Fruit fly (Drosophila melanogaster) whole organism, pupa: ENCODE results near the gene Yip1d1.

ENCODE experiments used
- CG10348 ChIP-seq: fragments of 200-800 bp; sonication (Bioruptor generic); IDR thresholded peaks from 2 replicates; pipeline ENCODE4 v1.3.6; 2022; ENCODE audit warnings: missing biosample characterization, missing genetic modification characterization
- CG12605 ChIP-seq: fragments of 200-800 bp; sonication (Bioruptor generic); IDR thresholded peaks from 2 replicates; pipeline ENCODE4 v1.3.6; 2022; ENCODE audit warnings: missing biosample characterization, missing genetic modification characterization
- CG13204 ChIP-seq: fragments of 200-800 bp; sonication (Bioruptor generic); optimal IDR thresholded peaks from 2 replicates; lab custom pipeline; 2018; ENCODE audit warnings: missing biosample characterization, mild to moderate bottlenecking, missing genetic modification characterization, moderate library complexity
- CG14655 ChIP-seq: fragments of 200-800 bp; sonication (Bioruptor generic); optimal IDR thresholded peaks from 3 replicates; lab custom pipeline; 2017; ENCODE audit warnings: mild to moderate bottlenecking, missing biosample characterization, missing genetic modification reagents, missing genetic modification characterization
- CG15710 ChIP-seq: fragments of 200-800 bp; sonication (Bioruptor generic); optimal IDR thresholded peaks from 2 replicates; lab custom pipeline; 2018; ENCODE audit warnings: missing biosample characterization, mild to moderate bottlenecking, missing genetic modification characterization, moderate library complexity
- CG17806 ChIP-seq: fragments of 200-800 bp; sonication (Bioruptor generic); optimal IDR thresholded peaks from 2 replicates; lab custom pipeline; 2018; ENCODE audit warnings: missing biosample characterization, mild to moderate bottlenecking, missing genetic modification characterization, moderate library complexity
- CG32121 ChIP-seq: fragments of 200-800 bp; sonication (Bioruptor generic); IDR thresholded peaks from 2 replicates; pipeline ENCODE4 v1.3.6; 2022; ENCODE audit warnings: missing biosample characterization, missing genetic modification characterization
- CG34367 ChIP-seq: fragments of 200-800 bp; sonication (Bioruptor generic); optimal IDR thresholded peaks from 2 replicates; lab custom pipeline; 2018; ENCODE audit warnings: missing biosample characterization, mild to moderate bottlenecking, missing genetic modification characterization
- CG4496 ChIP-seq: fragments of 200-800 bp; sonication (Bioruptor generic); IDR thresholded peaks from 3 replicates; pipeline ENCODE4 v1.3.6; 2022; ENCODE audit warnings: missing biosample characterization, missing genetic modification characterization
- CG8159 ChIP-seq: fragments of 200-800 bp; sonication (Bioruptor generic); optimal IDR thresholded peaks from 3 replicates; lab custom pipeline; 2018; ENCODE audit warnings: missing biosample characterization, mild to moderate bottlenecking, missing genetic modification characterization, moderate library complexity
- CG8301 ChIP-seq: fragments of 200-800 bp; sonication (Bioruptor generic); optimal IDR thresholded peaks from 2 replicates; lab custom pipeline; 2018; ENCODE audit warnings: missing biosample characterization, mild to moderate bottlenecking, missing genetic modification characterization
- CG9948 ChIP-seq: fragments of 200-800 bp; sonication (Bioruptor generic); optimal IDR thresholded peaks from 2 replicates; lab custom pipeline; 2018; ENCODE audit warnings: missing biosample characterization, mild to moderate bottlenecking, missing genetic modification characterization, moderate library complexity
- D1 ChIP-seq: fragments of 200-800 bp; sonication (Bioruptor generic); optimal IDR thresholded peaks from 2 replicates; lab custom pipeline; 2018; ENCODE audit warnings: missing biosample characterization, mild to moderate bottlenecking, missing genetic modification characterization, moderate library complexity
- EcR ChIP-seq: fragments of 200-800 bp; sonication (Bioruptor generic); optimal IDR thresholded peaks from 3 replicates; lab custom pipeline; 2019; ENCODE audit warnings: missing biosample characterization, missing genetic modification characterization, mild to moderate bottlenecking, moderate library complexity, missing genetic modification reagents
- Ets98B ChIP-seq: fragments of 200-800 bp; sonication (Bioruptor generic); IDR thresholded peaks from 2 replicates; pipeline ENCODE4 v1.3.6; 2022; ENCODE audit warnings: missing biosample characterization, missing genetic modification characterization
- Pif1A ChIP-seq: fragments of 200-800 bp; sonication (Bioruptor generic); optimal IDR thresholded peaks from 3 replicates; lab custom pipeline; 2016; ENCODE audit warnings: missing biosample characterization, missing genetic modification characterization
- Pif1B ChIP-seq: fragments of 200-800 bp; sonication (Bioruptor generic); optimal IDR thresholded peaks from 3 replicates; lab custom pipeline; 2016; ENCODE audit warnings: missing biosample characterization, missing genetic modification characterization
- Snoo ChIP-seq: fragments of 200-800 bp; sonication (Bioruptor generic); optimal IDR thresholded peaks from 3 replicates; lab custom pipeline; 2017; ENCODE audit warnings: missing biosample characterization, mild to moderate bottlenecking, missing genetic modification characterization, inconsistent platforms
- fd96Ca ChIP-seq: fragments of 200-800 bp; sonication (Bioruptor generic); IDR thresholded peaks from 3 replicates; pipeline ENCODE4 v1.3.6; 2022; ENCODE audit warnings: missing biosample characterization, missing genetic modification characterization
- gl ChIP-seq: fragments of 200-800 bp; sonication (Bioruptor generic); optimal IDR thresholded peaks from 2 replicates; lab custom pipeline; 2018; ENCODE audit warnings: missing biosample characterization, mild to moderate bottlenecking, missing genetic modification characterization
- rn ChIP-seq: fragments of 200-800 bp; sonication (Bioruptor generic); IDR thresholded peaks from 2 replicates; pipeline ENCODE4 v1.3.6; 2022; ENCODE audit warnings: missing biosample characterization, missing genetic modification characterization

Yip1d1 gene

DNA sequence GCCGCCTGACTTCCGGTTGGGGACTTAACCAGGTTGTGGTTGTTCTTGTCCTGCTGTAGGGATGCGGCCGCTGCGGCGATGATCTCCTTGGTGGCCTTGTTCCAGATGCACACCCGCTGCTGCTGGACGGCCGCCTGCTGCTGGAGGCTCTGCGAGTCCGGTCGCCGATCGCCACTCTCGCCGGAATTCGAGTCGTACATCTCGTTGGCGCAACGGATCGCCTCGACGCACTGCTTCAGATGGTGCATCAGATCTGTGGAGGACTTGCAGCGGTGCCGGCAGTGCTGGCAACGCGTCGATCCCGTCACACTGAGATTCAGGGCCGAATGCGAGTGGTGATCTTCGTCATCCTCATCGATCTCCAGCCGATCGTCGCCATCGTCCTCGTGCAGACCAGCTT is 28.5 kb upstream of the Yip1d1 start:
- TF ChIP-seq CG17806 (tag; lab: Kevin White, UChicago) = no peak

DNA sequence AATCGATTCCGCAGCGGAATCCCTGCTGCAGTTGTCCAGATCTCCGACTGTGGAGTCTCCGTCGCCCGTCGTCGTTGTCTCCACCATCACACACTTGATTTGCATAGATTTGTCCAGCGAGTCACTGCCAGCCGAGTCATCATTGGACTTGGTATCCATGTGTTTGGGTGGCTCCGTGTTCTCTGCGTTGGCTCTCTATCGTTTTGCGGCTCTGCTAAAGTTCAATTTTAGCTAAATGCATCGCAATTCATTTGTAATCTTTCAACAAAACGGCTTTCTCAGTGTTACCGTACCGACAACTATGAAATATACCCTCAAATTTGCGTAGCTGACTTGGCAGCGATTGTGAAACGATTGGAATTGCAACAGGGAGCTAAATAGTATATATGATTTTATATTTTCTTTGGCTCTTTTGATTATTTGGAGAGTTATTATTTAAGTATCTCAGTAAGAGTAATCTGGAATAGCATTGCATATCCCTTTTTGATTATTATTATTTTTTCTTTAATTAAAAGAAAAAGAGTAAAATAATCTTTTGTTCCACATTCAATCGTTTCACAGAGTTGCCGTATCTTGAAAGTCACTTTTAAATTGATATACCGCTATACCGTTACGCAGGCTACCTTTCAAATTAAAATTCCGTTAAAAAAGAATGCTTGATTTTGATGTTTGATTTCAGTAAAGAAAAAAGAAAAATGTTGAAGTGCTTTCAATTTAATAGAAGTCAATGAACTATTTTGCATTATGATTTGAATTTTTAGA is 20.8 kb upstream of the Yip1d1 start, which contains the start of gene CG9933:
Gene CG9933 (minus strand): TSS at position 293 of the 762 bp plus-strand sequence.
- TF ChIP-seq Pif1B (GFP tag; lab: Kevin White, UChicago) = no peak
- no peak for TF ChIP-seq EcR (GFP tag; lab: Kevin White, UChicago)
- no peak for TF ChIP-seq CG8159 (tag; lab: Kevin White, UChicago)
- no peak for TF ChIP-seq Snoo
- no peak for TF ChIP-seq rn (GFP tag; lab: Robert Waterston, UW)
- no peak for TF ChIP-seq CG14655 (GFP tag; lab: Kevin White, UChicago)
- no peak for TF ChIP-seq CG9948 (tag; lab: Kevin White, UChicago)
- TF ChIP-seq CG17806 (tag; lab: Kevin White, UChicago) = no peak
- no peak for TF ChIP-seq CG10348 (GFP tag; lab: Robert Waterston, UW)
- no peak for TF ChIP-seq CG4496 (GFP tag; lab: Robert Waterston, UW)
- TF ChIP-seq fd96Ca (GFP tag; lab: Robert Waterston, UW) = no peak
- no peak for TF ChIP-seq Ets98B (GFP tag; lab: Robert Waterston, UW)
- no peak for TF ChIP-seq CG32121 (GFP tag; lab: Robert Waterston, UW)
- no peak for TF ChIP-seq CG13204

DNA sequence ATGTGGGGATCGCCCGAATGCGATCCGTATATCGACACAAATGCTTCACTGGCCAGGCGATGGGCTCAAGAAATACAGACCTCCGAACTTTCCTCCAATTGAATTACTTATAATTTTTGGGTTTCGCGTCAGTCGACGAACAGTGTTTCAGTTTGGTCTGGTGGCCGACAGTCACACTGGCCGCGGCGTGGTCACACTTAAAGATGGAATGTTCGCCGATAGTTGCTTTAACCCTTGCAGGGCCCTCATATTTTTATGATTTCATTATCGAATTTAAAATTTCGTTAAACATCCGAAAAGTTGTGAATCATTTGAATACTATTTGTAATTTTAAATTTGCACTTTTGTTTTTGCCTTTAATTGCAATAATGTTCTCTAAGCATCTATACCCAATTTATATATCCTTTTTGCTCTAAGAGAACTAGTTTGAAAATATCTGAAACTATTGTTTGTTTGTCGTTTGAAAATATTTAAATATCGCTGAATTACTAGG is 18.6 kb upstream of the Yip1d1 start, which contains the start of gene Ube4B:
Gene Ube4B (minus strand): TSS at position 443 of the 493 bp plus-strand sequence.
- TF ChIP-seq CG15710 (tag; lab: Kevin White, UChicago) (peak; percentile 42), D1 (no peak), CG14655 (GFP tag; lab: Kevin White, UChicago) (no peak), CG8159 (tag; lab: Kevin White, UChicago) (no peak), CG8301 (tag; lab: Kevin White, UChicago) (no peak), CG17806 (tag; lab: Kevin White, UChicago) (peak; percentile 42), fd96Ca (GFP tag; lab: Robert Waterston, UW) (no peak), CG4496 (GFP tag; lab: Robert Waterston, UW) (peak; percentile 66), CG10348 (GFP tag; lab: Robert Waterston, UW) (no peak), gl (tag; lab: Kevin White, UChicago) (no peak), EcR (GFP tag; lab: Kevin White, UChicago) (no peak), Pif1A (GFP tag; lab: Kevin White, UChicago) (no peak), rn (GFP tag; lab: Robert Waterston, UW) (peak; percentile 26; the same call in 1 of the 2 replicates), CG12605 (peak; percentile 32; the same call in 1 of the 2 replicates), CG34367 (peak; percentile 21), Ets98B (GFP tag; lab: Robert Waterston, UW) (peak; percentile 43), CG32121 (GFP tag; lab: Robert Waterston, UW) (peak; percentile 45), CG9948 (tag; lab: Kevin White, UChicago) (no peak), CG13204 (no peak), Snoo (no peak), Pif1B (GFP tag; lab: Kevin White, UChicago) (no peak)

DNA sequence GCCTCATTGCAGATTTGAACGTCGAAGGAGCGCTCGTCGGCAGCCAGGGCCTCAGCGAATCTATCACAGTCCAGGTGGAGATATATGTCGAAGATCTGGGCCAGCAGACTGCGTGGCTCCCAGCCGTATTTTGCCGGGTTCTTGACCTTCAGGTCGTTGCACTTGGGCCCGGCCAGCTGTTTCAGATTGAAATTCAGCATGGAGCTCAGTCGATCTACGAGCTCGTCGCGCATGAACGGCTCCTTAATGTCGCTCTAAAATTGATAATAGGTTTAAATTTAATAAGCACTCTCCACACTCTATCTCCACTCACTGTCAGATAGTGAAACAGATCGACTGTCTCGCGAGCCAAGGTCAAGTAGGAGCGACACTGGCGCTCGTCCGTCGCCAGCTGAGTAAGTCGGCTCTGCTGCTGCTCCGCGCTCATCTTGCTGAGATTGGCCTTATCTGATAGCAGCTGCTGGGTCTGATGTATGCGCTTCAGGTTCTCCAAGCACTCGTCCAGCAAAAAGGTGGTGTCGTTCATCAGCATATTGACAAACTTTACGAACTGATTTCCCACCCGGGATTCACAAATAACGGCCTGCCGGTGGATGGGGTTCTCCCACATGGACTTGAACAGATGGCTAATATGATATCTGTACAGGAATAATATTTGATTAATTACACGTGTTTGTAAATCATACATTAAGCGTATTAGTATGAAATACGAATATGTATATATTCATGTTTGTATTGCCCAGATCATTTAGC is 13.8 kb upstream of the Yip1d1 start:
- no peak for TF ChIP-seq CG32121 (GFP tag; lab: Robert Waterston, UW)
- no peak for TF ChIP-seq CG8301 (tag; lab: Kevin White, UChicago)
- peak; percentile 89 for TF ChIP-seq EcR (GFP tag; lab: Kevin White, UChicago)
- TF ChIP-seq, all 21 proteins: peak for 1

DNA sequence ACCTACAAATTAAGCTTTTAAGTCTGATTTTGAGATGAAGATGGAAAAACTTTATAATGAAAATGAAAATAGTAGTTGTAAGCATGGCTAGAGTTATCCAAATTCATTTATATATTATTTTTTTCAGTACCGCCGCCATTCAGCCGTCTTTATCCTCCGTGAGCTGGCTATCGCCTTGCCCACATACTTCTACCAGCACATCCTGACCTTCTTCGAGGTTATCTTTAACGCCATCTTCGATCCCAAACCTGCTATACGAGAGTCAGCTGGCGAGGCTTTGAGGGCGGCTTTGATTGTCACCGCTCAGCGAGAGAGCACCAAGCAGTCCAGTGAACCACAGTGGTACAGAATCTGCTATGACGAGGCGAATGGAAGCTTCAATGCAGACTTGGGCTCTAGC is 4.9 kb upstream of the Yip1d1 start:
- TF ChIP-seq CG32121 (GFP tag; lab: Robert Waterston, UW) (no peak), gl (tag; lab: Kevin White, UChicago) (no peak), EcR (GFP tag; lab: Kevin White, UChicago) (no peak), CG15710 (tag; lab: Kevin White, UChicago) (no peak), CG8159 (tag; lab: Kevin White, UChicago) (no peak), Ets98B (GFP tag; lab: Robert Waterston, UW) (no peak), Snoo (no peak), fd96Ca (GFP tag; lab: Robert Waterston, UW) (no peak), CG12605 (no peak), CG4496 (GFP tag; lab: Robert Waterston, UW) (no peak), CG14655 (GFP tag; lab: Kevin White, UChicago) (no peak), CG34367 (no peak), Pif1A (GFP tag; lab: Kevin White, UChicago) (no peak), CG10348 (GFP tag; lab: Robert Waterston, UW) (no peak)
